Worm (Caenorhabditis elegans) whole organism, midembryonic: ENCODE measurements around the gene F53F8.7.
"Not testable (repeated sequence)": the region's sequence is repeated elsewhere in the genome, so short reads cannot be mapped to it uniquely, and the experiment has no call there.

ENCODE experiments used
- cog-1 ChIP-seq: sonication (generic microtip); optimal IDR thresholded peaks from 2 replicates; lab custom pipeline; 2016; ENCODE audit warnings: missing genetic modification characterization, missing compliant biosample characterization
- flt-1 ChIP-seq: fragments of 200-800 bp; sonication (Bioruptor generic); IDR thresholded peaks from 2 replicates; pipeline ENCODE4 v1.3.6; 2022; ENCODE audit warnings: missing genetic modification characterization, missing compliant biosample characterization
- klf-2 ChIP-seq: fragments of 200-800 bp; sonication (Bioruptor generic); conservative IDR thresholded peaks from 2 replicates; pipeline ENCODE4 v1.3.6; 2022; ENCODE audit warnings: missing genetic modification reagents, missing genetic modification characterization, missing compliant biosample characterization

ce11 chrV:20705125-20705524 is 7.0 kb upstream of the F53F8.7 start:
- TF ChIP-seq klf-2 (GFP tag; lab: Robert Waterston, UW); cog-1: not testable (repeated sequence)
- 0 out of 2 replicates have a peak, but pooled peaks have one; percentile 28 for TF ChIP-seq flt-1 (GFP tag; lab: Robert Waterston, UW)
